Worm (Caenorhabditis elegans) whole organism, L3 larva: ENCODE measurements around the gene T24H10.1.

Experiments
- elt-3 ChIP-seq, 3 experiments: fragments of 150-350 bp in 1 of 3; sonication (generic microtip) in 2 of 3; optimal IDR thresholded peaks; 2 replicates in 2 of 3; 4 replicates in 1 of 3; lab custom pipeline; 2014 to 2017; ENCODE audit warnings: missing biosample characterization in 3 of 3, missing genetic modification characterization in 3 of 3
- fkh-10 ChIP-seq: sonication (generic microtip); optimal IDR thresholded peaks from 2 replicates; lab custom pipeline; 2017; ENCODE audit warnings: missing biosample characterization, missing genetic modification reagents, missing genetic modification characterization
- nhr-12 ChIP-seq: fragments of 150-350 bp; optimal IDR thresholded peaks from 2 replicates; lab custom pipeline; 2014; ENCODE audit warnings: missing biosample characterization, missing genetic modification characterization
- unc-39 ChIP-seq: sonication (generic microtip); optimal IDR thresholded peaks from 4 replicates; lab custom pipeline; 2017; ENCODE audit warnings: missing biosample characterization, missing genetic modification characterization

ce11 chrII:9053564-9053963, 45.6 kb upstream of the T24H10.1 start, which contains the start of gene T24B8.7:
- TF ChIP-seq unc-39 (tag; lab: Kevin White, UChicago) (no peak), elt-3 (tag; optimal IDR thresholded peaks at IDR 0.05; lab: Kevin White, UChicago) (no peak), fkh-10 (no peak), nhr-12 (no peak)
